Fruit fly (Drosophila melanogaster) whole organism, embryonic: Measurements from ENCODE around the gene CG45100.

Source experiments
- Adf1 ChIP-seq: fragments of 200-800 bp; sonication (Bioruptor generic); IDR thresholded peaks from 2 replicates; pipeline ENCODE4 v1.3.6; 2022; ENCODE audit warnings: missing biosample characterization, missing genetic modification characterization
- Blimp-1 ChIP-seq: fragments of 200-800 bp; sonication (Bioruptor generic); optimal IDR thresholded peaks from 3 replicates; lab custom pipeline; 2018; ENCODE audit warnings: missing biosample characterization, missing genetic modification characterization, mild to moderate bottlenecking, moderate library complexity, missing genetic modification reagents
- BtbVII ChIP-seq: fragments of 200-800 bp; sonication (Bioruptor generic); optimal IDR thresholded peaks from 3 replicates; lab custom pipeline; 2017; ENCODE audit warnings: missing biosample characterization, mild to moderate bottlenecking, missing genetic modification characterization
- CG10147 ChIP-seq: fragments of 200-800 bp; sonication (Bioruptor generic); optimal IDR thresholded peaks from 2 replicates; lab custom pipeline; 2019; ENCODE audit warnings: missing biosample characterization, mild to moderate bottlenecking, missing genetic modification characterization, moderate library complexity
- CG10543 ChIP-seq: fragments of 200-800 bp; sonication (Bioruptor generic); optimal IDR thresholded peaks from 3 replicates; lab custom pipeline; 2017; ENCODE audit warnings: missing biosample characterization, mild to moderate bottlenecking, missing genetic modification characterization, moderate library complexity
- CG10979 ChIP-seq: fragments of 200-800 bp; sonication (Bioruptor generic); optimal IDR thresholded peaks from 2 replicates; lab custom pipeline; 2018; ENCODE audit warnings: missing biosample characterization, mild to moderate bottlenecking, missing genetic modification characterization, moderate library complexity
- CG12155 ChIP-seq: fragments of 200-800 bp; sonication (Bioruptor generic); optimal IDR thresholded peaks from 3 replicates; lab custom pipeline; 2016; ENCODE audit warnings: missing biosample characterization, missing genetic modification characterization
- CG12219 ChIP-seq: fragments of 200-800 bp; sonication (Bioruptor generic); optimal IDR thresholded peaks from 3 replicates; lab custom pipeline; 2018; ENCODE audit warnings: missing biosample characterization, mild to moderate bottlenecking, missing genetic modification characterization
- CG12942 ChIP-seq: fragments of 200-800 bp; sonication (Bioruptor generic); optimal IDR thresholded peaks from 3 replicates; lab custom pipeline; 2016; ENCODE audit warnings: missing biosample characterization, missing genetic modification characterization
- CG14441 ChIP-seq: fragments of 200-800 bp; sonication (Bioruptor generic); IDR thresholded peaks from 2 replicates; pipeline ENCODE4 v1.3.6; 2022; ENCODE audit warnings: missing biosample characterization, missing genetic modification characterization
- CG15696 ChIP-seq: fragments of 200-800 bp; sonication (Bioruptor generic); optimal IDR thresholded peaks from 2 replicates; lab custom pipeline; 2019; ENCODE audit warnings: missing biosample characterization, mild to moderate bottlenecking, missing genetic modification characterization, moderate library complexity
- CG31224 ChIP-seq: fragments of 200-800 bp; sonication (Bioruptor generic); IDR thresholded peaks from 2 replicates; pipeline ENCODE4 v1.3.6; 2022; ENCODE audit warnings: missing biosample characterization, missing genetic modification characterization
- CG33557 ChIP-seq: fragments of 200-800 bp; sonication (Bioruptor generic); optimal IDR thresholded peaks from 2 replicates; lab custom pipeline; 2019; ENCODE audit warnings: missing biosample characterization, mild to moderate bottlenecking, missing genetic modification characterization, moderate library complexity
- CG4328 ChIP-seq: fragments of 200-800 bp; sonication (Bioruptor generic); optimal IDR thresholded peaks from 3 replicates; lab custom pipeline; 2017; ENCODE audit warnings: missing biosample characterization, missing genetic modification reagents, missing genetic modification characterization
- CG5245 ChIP-seq: fragments of 200-800 bp; sonication (Bioruptor generic); optimal IDR thresholded peaks from 3 replicates; lab custom pipeline; 2016; ENCODE audit warnings: missing biosample characterization, missing genetic modification characterization
- CG8089 ChIP-seq: fragments of 200-800 bp; sonication (Bioruptor generic); optimal IDR thresholded peaks from 3 replicates; lab custom pipeline; 2016; ENCODE audit warnings: missing biosample characterization, missing genetic modification characterization
- CG8944 ChIP-seq: fragments of 200-800 bp; sonication (Bioruptor generic); optimal IDR thresholded peaks from 3 replicates; lab custom pipeline; 2016; ENCODE audit warnings: missing biosample characterization, missing genetic modification characterization
- CG9609 ChIP-seq: fragments of 200-800 bp; sonication (Bioruptor generic); optimal IDR thresholded peaks from 3 replicates; lab custom pipeline; 2016; ENCODE audit warnings: missing biosample characterization, missing genetic modification characterization
- CG9797 ChIP-seq: fragments of 200-800 bp; sonication (Bioruptor generic); optimal IDR thresholded peaks from 3 replicates; lab custom pipeline; 2018; ENCODE audit warnings: missing biosample characterization, mild to moderate bottlenecking, missing genetic modification characterization
- CG9817 ChIP-seq: fragments of 200-800 bp; sonication (Bioruptor generic); optimal IDR thresholded peaks from 2 replicates; lab custom pipeline; 2018; ENCODE audit warnings: missing biosample characterization, mild to moderate bottlenecking, missing genetic modification characterization, moderate library complexity
- CG9876 ChIP-seq: fragments of 200-800 bp; sonication (Bioruptor generic); optimal IDR thresholded peaks from 2 replicates; lab custom pipeline; 2016; ENCODE audit warnings: missing biosample characterization, missing genetic modification characterization
- CG9932 ChIP-seq: fragments of 200-800 bp; sonication (Bioruptor generic); IDR thresholded peaks from 2 replicates; pipeline ENCODE4 v1.3.6; 2022; ENCODE audit warnings: missing biosample characterization, missing genetic modification characterization
- Dll ChIP-seq: fragments of 200-800 bp; sonication (Bioruptor generic); IDR thresholded peaks from 4 replicates; pipeline ENCODE4 v1.3.6; 2022; ENCODE audit warnings: missing biosample characterization, missing genetic modification characterization; ENCODE audit not compliant: partially characterized antibody
- Drgx ChIP-seq: fragments of 200-800 bp; sonication (Bioruptor generic); IDR thresholded peaks from 2 replicates; pipeline ENCODE4 v1.3.6; 2022; ENCODE audit warnings: missing biosample characterization, missing genetic modification characterization
- HLH54F ChIP-seq: fragments of 200-800 bp; sonication (Bioruptor generic); optimal IDR thresholded peaks from 3 replicates; lab custom pipeline; 2016; ENCODE audit warnings: missing biosample characterization, missing genetic modification characterization
- MBD-R2 ChIP-seq: fragments of 200-800 bp; sonication (Bioruptor generic); IDR thresholded peaks from 2 replicates; pipeline ENCODE4 v1.3.6; 2022; ENCODE audit warnings: missing biosample characterization, missing genetic modification characterization
- Med ChIP-seq: fragments of 200-800 bp; sonication (Bioruptor generic); peaks from one replicate; lab custom pipeline; 2016; ENCODE audit warnings: missing biosample characterization, missing genetic modification characterization, mild to moderate bottlenecking, inconsistent platforms, moderate library complexity
- NC2β ChIP-seq: fragments of 200-800 bp; sonication (Bioruptor generic); optimal IDR thresholded peaks from 2 replicates; lab custom pipeline; 2016; ENCODE audit warnings: missing biosample characterization, missing genetic modification characterization
- Side ChIP-seq: fragments of 200-800 bp; sonication (Bioruptor generic); optimal IDR thresholded peaks from 2 replicates; lab custom pipeline; 2016; ENCODE audit warnings: missing biosample characterization, missing genetic modification characterization
- Sox102F ChIP-seq: fragments of 200-800 bp; sonication (Bioruptor generic); optimal IDR thresholded peaks from 2 replicates; lab custom pipeline; 2018; ENCODE audit warnings: missing biosample characterization, mild to moderate bottlenecking, missing genetic modification characterization, moderate library complexity
- Stat92E ChIP-seq, 3 experiments: fragments of >200 bp in 2 of 3; fragments of 200-800 bp in 1 of 3; sonication (Bioruptor generic) in 1 of 3; optimal IDR thresholded peaks; 2 replicates each; lab custom pipeline; 2017 to 2019; ENCODE audit warnings: missing biosample characterization in 3 of 3, missing genetic modification characterization in 3 of 3, mild to moderate bottlenecking in 1 of 3, moderate library complexity in 1 of 3
- TFAM ChIP-seq: fragments of 200-800 bp; sonication (Bioruptor generic); optimal IDR thresholded peaks from 2 replicates; lab custom pipeline; 2017; ENCODE audit warnings: missing biosample characterization, missing genetic modification characterization, inconsistent platforms
- YL-1 ChIP-seq: fragments of 200-800 bp; sonication (Bioruptor generic); optimal IDR thresholded peaks from 3 replicates; lab custom pipeline; 2017; ENCODE audit warnings: missing biosample characterization, mild to moderate bottlenecking, missing genetic modification characterization
- da ChIP-seq: fragments of 200-800 bp; sonication (Bioruptor generic); optimal IDR thresholded peaks from 2 replicates; lab custom pipeline; 2016; ENCODE audit warnings: missing biosample characterization, missing genetic modification characterization
- disco-r ChIP-seq: fragments of 200-800 bp; sonication (Bioruptor generic); optimal IDR thresholded peaks from 2 replicates; lab custom pipeline; 2016; ENCODE audit warnings: missing biosample characterization, missing genetic modification characterization
- ewg ChIP-seq: fragments of 200-800 bp; sonication (Bioruptor generic); optimal IDR thresholded peaks from 3 replicates; lab custom pipeline; 2017; ENCODE audit warnings: mild to moderate bottlenecking, missing biosample characterization, missing genetic modification reagents, missing genetic modification characterization
- hbn ChIP-seq: fragments of 200-800 bp; sonication (Bioruptor generic); IDR thresholded peaks from 2 replicates; pipeline ENCODE4 v1.3.6; 2022; ENCODE audit warnings: missing biosample characterization, missing genetic modification characterization; ENCODE audit not compliant: partially characterized antibody
- inv ChIP-seq: fragments of 200-800 bp; sonication (Bioruptor generic); IDR thresholded peaks from 2 replicates; pipeline ENCODE4 v1.3.6; 2022; ENCODE audit warnings: missing biosample characterization, missing genetic modification characterization; ENCODE audit not compliant: partially characterized antibody
- lola ChIP-seq, 3 experiments: fragments of >200 bp in 2 of 3; fragments of 200-800 bp in 1 of 3; sonication (Bioruptor generic) in 1 of 3; optimal IDR thresholded peaks; 2 replicates each; lab custom pipeline; 2017 to 2019; ENCODE audit warnings: missing biosample characterization in 3 of 3, missing genetic modification characterization in 3 of 3, mild to moderate bottlenecking in 1 of 3, moderate library complexity in 1 of 3
- nmo ChIP-seq: fragments of 200-800 bp; sonication (Bioruptor generic); optimal IDR thresholded peaks from 2 replicates; lab custom pipeline; 2018; ENCODE audit warnings: missing biosample characterization, mild to moderate bottlenecking, missing genetic modification characterization, moderate library complexity
- ro ChIP-seq: fragments of 200-800 bp; sonication (Bioruptor generic); IDR thresholded peaks from 2 replicates; pipeline ENCODE4 v1.3.6; 2022; ENCODE audit warnings: missing biosample characterization, missing genetic modification characterization
- salm ChIP-seq: fragments of 200-800 bp; sonication (Bioruptor generic); optimal IDR thresholded peaks from 2 replicates; lab custom pipeline; 2018; ENCODE audit warnings: missing biosample characterization, mild to moderate bottlenecking, missing genetic modification characterization
- sc ChIP-seq, 3 experiments: fragments of >200 bp in 2 of 3; fragments of 200-800 bp in 1 of 3; sonication (Bioruptor generic) in 1 of 3; optimal IDR thresholded peaks; 2 replicates in 2 of 3; 3 replicates in 1 of 3; lab custom pipeline; 2017; ENCODE audit warnings: mild to moderate bottlenecking in 1 of 3, missing biosample characterization in 1 of 3, missing genetic modification characterization in 1 of 3, missing genetic modification reagents in 1 of 3
- sob ChIP-seq: fragments of 200-800 bp; sonication (Bioruptor generic); IDR thresholded peaks from 2 replicates; pipeline ENCODE4 v1.3.6; 2022; ENCODE audit warnings: missing biosample characterization, missing genetic modification characterization
- stc ChIP-seq: fragments of 200-800 bp; sonication (Bioruptor generic); IDR thresholded peaks from 2 replicates; pipeline ENCODE4 v1.3.6; 2022; ENCODE audit warnings: missing biosample characterization, missing genetic modification characterization
- tgo ChIP-seq: fragments of 200-800 bp; sonication (Bioruptor generic); IDR thresholded peaks from 3 replicates; pipeline ENCODE4 v1.3.6; 2022; ENCODE audit warnings: missing biosample characterization, missing genetic modification characterization
- tin ChIP-seq: fragments of 200-800 bp; sonication (Bioruptor generic); optimal IDR thresholded peaks from 3 replicates; lab custom pipeline; 2016; ENCODE audit warnings: missing biosample characterization, missing genetic modification characterization
- tup ChIP-seq: fragments of 200-800 bp; sonication (Bioruptor generic); optimal IDR thresholded peaks from 2 replicates; lab custom pipeline; 2016; ENCODE audit warnings: missing biosample characterization, mild to moderate bottlenecking, missing genetic modification characterization, moderate library complexity
- zf30C ChIP-seq: fragments of 200-800 bp; sonication (Bioruptor generic); optimal IDR thresholded peaks from 3 replicates; lab custom pipeline; 2018; ENCODE audit warnings: missing biosample characterization, mild to moderate bottlenecking, missing genetic modification characterization

The CG45100 gene

DNA sequence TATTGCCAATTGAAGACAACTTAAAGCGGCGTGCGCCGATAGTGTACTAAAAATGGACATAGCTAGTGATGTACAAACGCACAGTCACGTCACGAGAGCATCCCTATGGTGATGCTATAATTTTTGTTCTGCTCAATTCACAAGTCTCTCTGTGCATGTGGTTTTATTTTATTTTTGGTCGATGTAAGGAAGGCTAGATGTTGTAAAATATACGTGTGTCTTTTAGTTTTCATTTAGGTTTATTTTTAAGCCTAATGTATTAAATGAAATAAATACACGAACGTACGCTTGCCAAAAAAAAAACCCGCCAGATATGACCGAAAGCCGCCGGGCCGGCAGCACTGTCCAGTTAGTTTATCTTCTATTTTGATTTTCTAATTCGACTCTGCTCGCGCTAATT, at the start of gene CG45100, which contains the start of the genes HDAC3 and Hcs (continued):
- TF ChIP-seq CG15696 (tag; lab: Kevin White, UChicago), result peak; percentile 45
- no peak for TF ChIP-seq CG12219
- peak; percentile 27; the same call in 1 of the 2 replicates for TF ChIP-seq CG14441 (GFP tag; lab: Robert Waterston, UW)
- peak; percentile 44 for TF ChIP-seq CG9609 (GFP tag; lab: Kevin White, UChicago)
- TF ChIP-seq Dll (GFP tag; lab: Robert Waterston, UW), result peak; percentile 93
- TF ChIP-seq Sox102F (GFP tag; lab: Kevin White, UChicago), result no peak
- peak; percentile 71 for TF ChIP-seq ewg
- TF ChIP-seq zf30C (GFP tag; lab: Kevin White, UChicago), result no peak
- TF ChIP-seq CG8089 (GFP tag; lab: Kevin White, UChicago), result peak; percentile 4
- no peak for TF ChIP-seq tup
- TF ChIP-seq NC2β (GFP tag; lab: Kevin White, UChicago), result peak; percentile 28
- TF ChIP-seq disco-r (GFP tag; lab: Kevin White, UChicago), result no peak
- TF ChIP-seq CG9932, result peak; percentile 86
- TF ChIP-seq CG12942 (GFP tag; lab: Kevin White, UChicago), result peak; percentile 34
- peak; percentile 61 for TF ChIP-seq CG9817 (tag; lab: Kevin White, UChicago)
- no peak for TF ChIP-seq stc (GFP tag; lab: Robert Waterston, UW)
- TF ChIP-seq HLH54F (GFP tag; lab: Kevin White, UChicago), result peak; percentile 56
- TF ChIP-seq nmo, result peak; percentile 76
- TF ChIP-seq sc (optimal IDR thresholded peaks at IDR 0.05; lab: Kevin White, UChicago), result no peak
- no peak for TF ChIP-seq sc (GFP tag; optimal IDR thresholded peaks at IDR 0.05; lab: Kevin White, UChicago)
- TF ChIP-seq YL-1 (GFP tag; lab: Kevin White, UChicago), result peak; percentile 44
- 0 out of 2 replicates have a peak, but pooled peaks have one; percentile 15 for TF ChIP-seq CG31224 (GFP tag; lab: Robert Waterston, UW)
- peak; percentile 29 for TF ChIP-seq CG9797
- TF ChIP-seq CG10147 (GFP tag; lab: Kevin White, UChicago), result no peak
- TF ChIP-seq MBD-R2 (GFP tag; lab: Robert Waterston, UW), result peak; percentile 95
- TF ChIP-seq CG8944 (GFP tag; lab: Kevin White, UChicago), result peak; percentile 32
- TF ChIP-seq hbn (GFP tag; lab: Robert Waterston, UW), result peak; percentile 88
- TF ChIP-seq inv (GFP tag; lab: Robert Waterston, UW), result peak; percentile 91
- TF ChIP-seq da (GFP tag; lab: Kevin White, UChicago), result peak; percentile 23
- TF ChIP-seq CG10543 (GFP tag; lab: Kevin White, UChicago), result no peak
- TF ChIP-seq CG5245, result no peak
- no peak for TF ChIP-seq salm
- TF ChIP-seq Stat92E (GFP tag; optimal IDR thresholded peaks at IDR 0.05; lab: Kevin White, UChicago), result no peak
- peak; percentile 28; the same call in 1 of the 2 replicates for TF ChIP-seq Adf1 (GFP tag; lab: Robert Waterston, UW)
- peak; percentile 35 for TF ChIP-seq CG10979
- TF ChIP-seq lola (GFP tag; optimal IDR thresholded peaks at IDR 0.05; lab: Kevin White, UChicago), result peak in 1 of 3 experiments; percentile 40
- TF ChIP-seq Blimp-1, result no peak
- TF ChIP-seq tin, result peak; percentile 51
- TF ChIP-seq CG9876 (GFP tag; lab: Kevin White, UChicago), result peak; percentile 52
- TF ChIP-seq TFAM (GFP tag; lab: Kevin White, UChicago), result no peak
- peak; percentile 16 for TF ChIP-seq CG33557 (GFP tag; lab: Kevin White, UChicago)
- TF ChIP-seq Med (GFP tag; lab: Kevin White, UChicago), result peak; percentile 82
- TF ChIP-seq tgo, result peak; percentile 20; the same call in 1 of the 3 replicates
- no peak for TF ChIP-seq BtbVII
- TF ChIP-seq Drgx (GFP tag; lab: Robert Waterston, UW), result no peak
- peak; percentile 28 for TF ChIP-seq Side (GFP tag; lab: Kevin White, UChicago)
- TF ChIP-seq ro, result no peak
- peak; percentile 54; the same call in 1 of the 2 replicates for TF ChIP-seq sob (GFP tag; lab: Robert Waterston, UW)
- TF ChIP-seq CG12155 (GFP tag; lab: Kevin White, UChicago), result peak; percentile 53
- TF ChIP-seq CG4328 (GFP tag; lab: Kevin White, UChicago), result no peak
